Fruit fly (Drosophila melanogaster): Measurements from ENCODE around the gene LSm-4.

LSm-4 gene

DNA sequence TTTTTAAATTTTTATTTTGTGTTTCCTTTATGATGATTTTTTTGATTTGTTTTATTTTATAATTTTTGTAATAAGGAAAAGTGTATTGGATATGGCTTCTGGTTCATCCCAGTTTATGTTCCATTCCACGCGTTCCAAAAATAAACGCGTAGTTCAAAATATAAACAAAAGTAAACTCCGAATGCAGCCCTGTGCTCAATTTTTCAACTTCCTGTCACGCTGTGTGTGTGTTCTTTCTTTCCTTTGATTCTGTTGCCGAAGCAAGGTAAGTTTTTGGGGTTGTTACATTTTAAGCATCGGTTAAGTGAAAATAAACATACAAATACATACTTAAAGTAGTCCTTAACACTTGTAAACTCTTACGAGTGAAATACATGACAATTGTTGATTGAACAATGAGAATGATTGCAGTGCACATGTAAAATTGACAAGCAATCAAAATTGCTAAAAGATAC, 3.1 kb upstream of the LSm-4 start, which contains the start of the genes Ip259 and RpS27A (continued):
- TF ChIP-seq ATbp (GFP tag; optimal IDR thresholded peaks at IDR 0.05) (no peak), jing (GFP tag; optimal IDR thresholded peaks at IDR 0.05) (no peak), CG11504 (tag; optimal IDR thresholded peaks at IDR 0.05) (no peak), CG16779 (GFP tag; IDR thresholded peaks at IDR 0.05) (peak; percentile 80), usp (GFP tag; optimal IDR thresholded peaks at IDR 0.05) (no peak), nmo (GFP tag; optimal IDR thresholded peaks at IDR 0.05) (peak; percentile 81), mam (GFP tag; optimal IDR thresholded peaks at IDR 0.05) (peak; percentile 71), disco-r (GFP tag; optimal IDR thresholded peaks at IDR 0.05) (peak; percentile 43), CG9876 (GFP tag; optimal IDR thresholded peaks at IDR 0.05) (peak; percentile 84), Atf3 (GFP tag; optimal IDR thresholded peaks at IDR 0.05) (peak; percentile 61), fd64A (GFP tag; optimal IDR thresholded peaks at IDR 0.05) (peak; percentile 66), br (optimal IDR thresholded peaks at IDR 0.05) (no peak), gcm (GFP tag; optimal IDR thresholded peaks at IDR 0.05) (no peak), CG10431 (GFP tag; optimal IDR thresholded peaks at IDR 0.05) (peak; percentile 63), Deaf1 (tag; optimal IDR thresholded peaks at IDR 0.05) (no peak), CG10147 (GFP tag; optimal IDR thresholded peaks at IDR 0.05) (peak; percentile 66), CG3847 (GFP tag; IDR thresholded peaks at IDR 0.05) (peak; percentile 78), seq (GFP tag; IDR thresholded peaks at IDR 0.05) (peak; percentile 74), CG30431 (GFP tag; optimal IDR thresholded peaks at IDR 0.05) (peak; percentile 69), E2f2 (GFP tag; IDR thresholded peaks at IDR 0.05) (peak; percentile 27; the same call in 1 of the 2 replicates), CG12659 (GFP tag; optimal IDR thresholded peaks at IDR 0.05) (peak; percentile 90), Dip2 (GFP tag; IDR thresholded peaks at IDR 0.05) (no peak), Sin3A (optimal IDR thresholded peaks at IDR 0.05) (no peak), crp (GFP tag; optimal IDR thresholded peaks at IDR 0.05) (peak in 1 of 2 experiments; percentile 47), CG1529 (GFP tag; optimal IDR thresholded peaks at IDR 0.05) (peak; percentile 55), HLH4C (GFP tag; IDR thresholded peaks at IDR 0.05; ENCODE audit: partially characterized antibody) (no peak), CG7556 (GFP tag; optimal IDR thresholded peaks at IDR 0.05) (no peak), Elba2 (GFP tag; optimal IDR thresholded peaks at IDR 0.05) (no peak), CG32767 (GFP tag; IDR thresholded peaks at IDR 0.05) (peak; percentile 61; the same call in 1 of the 2 replicates), nerfin-1 (tag; optimal IDR thresholded peaks at IDR 0.05) (peak; percentile 59), unpg (GFP tag; optimal IDR thresholded peaks at IDR 0.05) (peak; percentile 76), CG1233 (GFP tag; optimal IDR thresholded peaks at IDR 0.05) (peak; percentile 89), dimm (GFP tag; IDR thresholded peaks at IDR 0.05) (no peak), CG8281 (tag; optimal IDR thresholded peaks at IDR 0.05) (peak; percentile 47), hb (GFP tag; IDR thresholded peaks at IDR 0.05; ENCODE audit: partially characterized antibody) (no peak), Drgx (GFP tag; IDR thresholded peaks at IDR 0.05) (0 out of 2 replicates have a peak, but pooled peaks have one; percentile 5), Sox102F (GFP tag; optimal IDR thresholded peaks at IDR 0.05) (no peak), crc (GFP tag; optimal IDR thresholded peaks at IDR 0.05) (peak; percentile 56), pb (GFP tag; optimal IDR thresholded peaks at IDR 0.05) (peak; percentile 71), grau (tag; optimal IDR thresholded peaks at IDR 0.05) (peak; percentile 69), CG31388 (GFP tag; optimal IDR thresholded peaks at IDR 0.05) (no peak), CG14441 (GFP tag; IDR thresholded peaks at IDR 0.05) (peak; percentile 57; the same call in 1 of the 2 replicates), ewg (GFP tag; optimal IDR thresholded peaks at IDR 0.05) (peak; percentile 64), pfk (GFP tag; optimal IDR thresholded peaks at IDR 0.05) (peak; percentile 96)

All from whole organism, embryonic.